Worm (Caenorhabditis elegans) whole organism, L2 larva: ENCODE data around the gene glt-5.

Experiments used
- C34F6.9 ChIP-seq: fragments of 150-350 bp; optimal IDR thresholded peaks from 2 replicates; lab custom pipeline; 2014; ENCODE audit warnings: missing biosample characterization, missing genetic modification characterization
- F13H6.1 ChIP-seq: sonication (generic microtip); optimal IDR thresholded peaks from 2 replicates; lab custom pipeline; 2016; ENCODE audit warnings: missing genetic modification characterization, missing compliant biosample characterization
- R02D3.7 ChIP-seq: fragments of 150-350 bp; optimal IDR thresholded peaks from 2 replicates; lab custom pipeline; 2014; ENCODE audit warnings: missing biosample characterization, missing genetic modification characterization
- Y55F3AM.14 ChIP-seq: fragments of 200-800 bp; sonication (Bioruptor generic); optimal IDR thresholded peaks from 2 replicates; lab custom pipeline; 2018; ENCODE audit warnings: mild to moderate bottlenecking, missing genetic modification characterization, missing compliant biosample characterization
- alr-1 ChIP-seq: fragments of 150-350 bp; optimal IDR thresholded peaks from 2 replicates; lab custom pipeline; 2014; ENCODE audit warnings: missing biosample characterization, missing genetic modification characterization
- aly-2 ChIP-seq: fragments of 150-350 bp; optimal IDR thresholded peaks from 2 replicates; lab custom pipeline; 2014; ENCODE audit warnings: missing biosample characterization, missing genetic modification characterization
- ama-1 ChIP-seq: fragments of 150-350 bp; optimal IDR thresholded peaks from 2 replicates; lab custom pipeline; 2018; ENCODE audit warnings: inconsistent platforms
- blmp-1 ChIP-seq: sonication (generic microtip); optimal IDR thresholded peaks from 2 replicates; lab custom pipeline; 2017; ENCODE audit warnings: missing genetic modification characterization, mild to moderate bottlenecking, missing compliant biosample characterization, antibody characterized with exemption, moderate library complexity; ENCODE audit not compliant: insufficient read depth
- ceh-16 ChIP-seq: fragments of 150-350 bp; optimal IDR thresholded peaks from 2 replicates; lab custom pipeline; 2014; ENCODE audit warnings: missing biosample characterization, missing genetic modification characterization
- ceh-82 ChIP-seq: fragments of 150-350 bp; optimal IDR thresholded peaks from 2 replicates; lab custom pipeline; 2014; ENCODE audit warnings: missing biosample characterization, missing genetic modification characterization
- crh-2 ChIP-seq: sonication (generic microtip); optimal IDR thresholded peaks from 2 replicates; lab custom pipeline; 2017; ENCODE audit warnings: missing biosample characterization, missing genetic modification characterization
- dmd-4 ChIP-seq: sonication (generic microtip); optimal IDR thresholded peaks from 2 replicates; lab custom pipeline; 2017; ENCODE audit warnings: missing biosample characterization, missing genetic modification characterization
- egl-27 ChIP-seq: sonication (generic microtip); optimal IDR thresholded peaks from 3 replicates; lab custom pipeline; 2017; ENCODE audit warnings: missing biosample characterization, missing genetic modification reagents, missing genetic modification characterization
- elt-1 ChIP-seq: fragments of 150-350 bp; optimal IDR thresholded peaks from 2 replicates; lab custom pipeline; 2014; ENCODE audit warnings: missing biosample characterization, missing genetic modification characterization
- elt-3 ChIP-seq: sonication (generic microtip); optimal IDR thresholded peaks from 2 replicates; lab custom pipeline; 2017; ENCODE audit warnings: missing biosample characterization, missing genetic modification characterization
- fos-1 ChIP-seq: fragments of 150-350 bp; optimal IDR thresholded peaks from 2 replicates; lab custom pipeline; 2014; ENCODE audit warnings: missing biosample characterization, missing genetic modification characterization
- gmeb-1 ChIP-seq: fragments of 150-350 bp; optimal IDR thresholded peaks from 2 replicates; lab custom pipeline; 2014; ENCODE audit warnings: missing biosample characterization, missing genetic modification characterization
- lin-11 ChIP-seq: fragments of 150-350 bp; sonication (generic microtip); optimal IDR thresholded peaks from 2 replicates; lab custom pipeline; 2014; ENCODE audit warnings: missing biosample characterization, missing genetic modification characterization, inconsistent platforms, mixed read lengths
- lin-13 ChIP-seq: fragments of 150-350 bp; optimal IDR thresholded peaks from 2 replicates; lab custom pipeline; 2014; ENCODE audit warnings: missing biosample characterization, missing genetic modification reagents, missing genetic modification characterization
- lin-39 ChIP-seq: fragments of 150-350 bp; optimal IDR thresholded peaks from 2 replicates; lab custom pipeline; 2014; ENCODE audit warnings: missing biosample characterization, missing genetic modification reagents, missing genetic modification characterization
- lsy-2 ChIP-seq, 2 experiments: fragments of 150-350 bp in 1 of 2; sonication (generic microtip) in 1 of 2; optimal IDR thresholded peaks; 2 replicates each; lab custom pipeline; 2014 to 2017; ENCODE audit warnings: missing biosample characterization in 2 of 2, missing genetic modification characterization in 2 of 2
- mab-5 ChIP-seq: fragments of 150-350 bp; optimal IDR thresholded peaks from 2 replicates; lab custom pipeline; 2014; ENCODE audit warnings: missing biosample characterization, missing genetic modification characterization
- mbf-1 ChIP-seq: sonication (generic microtip); optimal IDR thresholded peaks from 2 replicates; lab custom pipeline; 2017; ENCODE audit warnings: missing biosample characterization, missing genetic modification characterization
- mdl-1 ChIP-seq, 2 experiments: fragments of 150-350 bp in 1 of 2; sonication (generic microtip) in 1 of 2; optimal IDR thresholded peaks; 2 replicates each; lab custom pipeline; 2017; ENCODE audit warnings: missing biosample characterization in 2 of 2, missing genetic modification characterization in 2 of 2
- nhr-10 ChIP-seq: sonication (generic microtip); optimal IDR thresholded peaks from 2 replicates; lab custom pipeline; 2017; ENCODE audit warnings: missing biosample characterization, missing genetic modification characterization
- nhr-11 ChIP-seq: fragments of 150-350 bp; optimal IDR thresholded peaks from 2 replicates; lab custom pipeline; 2014; ENCODE audit warnings: missing biosample characterization, missing genetic modification characterization
- nhr-12 ChIP-seq: fragments of 150-350 bp; optimal IDR thresholded peaks from 2 replicates; lab custom pipeline; 2014; ENCODE audit warnings: missing biosample characterization, missing genetic modification characterization
- nhr-129 ChIP-seq: fragments of 150-350 bp; optimal IDR thresholded peaks from 2 replicates; lab custom pipeline; 2014; ENCODE audit warnings: missing biosample characterization, missing genetic modification characterization
- nhr-21 ChIP-seq: fragments of 150-350 bp; optimal IDR thresholded peaks from 2 replicates; lab custom pipeline; 2014; ENCODE audit warnings: missing biosample characterization, missing genetic modification characterization
- nhr-23 ChIP-seq: fragments of 150-350 bp; optimal IDR thresholded peaks from 2 replicates; lab custom pipeline; 2014; ENCODE audit warnings: missing biosample characterization, missing genetic modification reagents, missing genetic modification characterization
- nhr-237 ChIP-seq: fragments of 150-350 bp; optimal IDR thresholded peaks from 2 replicates; lab custom pipeline; 2014; ENCODE audit warnings: missing biosample characterization, missing genetic modification characterization
- nhr-25 ChIP-seq: fragments of 150-350 bp; sonication (generic microtip); optimal IDR thresholded peaks from 3 replicates; lab custom pipeline; 2014; ENCODE audit warnings: missing biosample characterization, missing genetic modification characterization
- nhr-6 ChIP-seq: fragments of 150-350 bp; optimal IDR thresholded peaks from 2 replicates; lab custom pipeline; 2014; ENCODE audit warnings: missing biosample characterization, missing genetic modification characterization
- nhr-77 ChIP-seq: fragments of 150-350 bp; optimal IDR thresholded peaks from 2 replicates; lab custom pipeline; 2014; ENCODE audit warnings: missing biosample characterization, missing genetic modification characterization
- peb-1 ChIP-seq: fragments of 150-350 bp; optimal IDR thresholded peaks from 2 replicates; lab custom pipeline; 2014; ENCODE audit warnings: missing biosample characterization, missing genetic modification characterization
- sem-4 ChIP-seq: fragments of 150-350 bp; optimal IDR thresholded peaks from 2 replicates; lab custom pipeline; 2014; ENCODE audit warnings: missing biosample characterization, missing genetic modification reagents, missing genetic modification characterization
- skn-1 ChIP-seq: sonication (generic microtip); optimal IDR thresholded peaks from 2 replicates; lab custom pipeline; 2017; ENCODE audit warnings: missing biosample characterization, missing genetic modification characterization
- sma-3 ChIP-seq: sonication (generic microtip); optimal IDR thresholded peaks from 2 replicates; lab custom pipeline; 2016; ENCODE audit warnings: missing genetic modification reagents, missing genetic modification characterization, missing compliant biosample characterization
- sma-9 ChIP-seq, 2 experiments: fragments of 150-350 bp in 1 of 2; sonication (generic microtip) in 1 of 2; optimal IDR thresholded peaks; 2 replicates each; lab custom pipeline; 2014 to 2016; ENCODE audit warnings: missing genetic modification characterization in 2 of 2, mild to moderate bottlenecking in 1 of 2, missing biosample characterization in 1 of 2, missing compliant biosample characterization in 1 of 2, missing genetic modification reagents in 1 of 2, moderate library complexity in 1 of 2
- snpc-4 ChIP-seq: fragments of 150-350 bp; optimal IDR thresholded peaks from 2 replicates; lab custom pipeline; 2014; ENCODE audit warnings: missing biosample characterization, missing genetic modification characterization
- unc-39 ChIP-seq: fragments of 150-350 bp; optimal IDR thresholded peaks from 2 replicates; lab custom pipeline; 2014; ENCODE audit warnings: missing biosample characterization, missing genetic modification characterization
- unc-55 ChIP-seq: fragments of 150-350 bp; sonication (generic microtip); optimal IDR thresholded peaks from 3 replicates; lab custom pipeline; 2014; ENCODE audit warnings: missing biosample characterization, missing genetic modification reagents, missing genetic modification characterization
- unc-62 ChIP-seq: fragments of 150-350 bp; optimal IDR thresholded peaks from 2 replicates; lab custom pipeline; 2014; ENCODE audit warnings: missing biosample characterization, missing genetic modification reagents, missing genetic modification characterization
- zag-1 ChIP-seq: fragments of 150-350 bp; optimal IDR thresholded peaks from 2 replicates; lab custom pipeline; 2014; ENCODE audit warnings: missing biosample characterization, missing genetic modification characterization
- ztf-1 ChIP-seq: fragments of 200-800 bp; sonication (Bioruptor generic); conservative IDR thresholded peaks from 2 replicates; pipeline ENCODE4 v1.3.6; 2022; ENCODE audit warnings: missing genetic modification characterization, missing compliant biosample characterization
- ztf-11 ChIP-seq: sonication (generic microtip); optimal IDR thresholded peaks from 2 replicates; lab custom pipeline; 2017; ENCODE audit warnings: missing biosample characterization, missing genetic modification characterization
- ztf-4 ChIP-seq: fragments of 150-350 bp; optimal IDR thresholded peaks from 2 replicates; lab custom pipeline; 2014; ENCODE audit warnings: missing biosample characterization, missing genetic modification characterization

glt-5 gene

ce11 chrII:9752278-9752677 lies 43.6 kb upstream of the glt-5 start:
- TF ChIP-seq nhr-129 (tag; lab: Kevin White, UChicago) (no peak), fos-1 (tag; lab: Kevin White, UChicago) (no peak), lsy-2 (tag; optimal IDR thresholded peaks at IDR 0.05; lab: Kevin White, UChicago) (peak in 1 of 2 experiments; percentile 8), elt-3 (tag; lab: Kevin White, UChicago) (no peak), snpc-4 (tag; lab: Kevin White, UChicago) (no peak), nhr-6 (tag; lab: Kevin White, UChicago) (no peak), ztf-4 (no peak), mbf-1 (no peak), Y55F3AM.14 (GFP tag; lab: Kevin White, UChicago) (no peak), ceh-16 (tag; lab: Kevin White, UChicago) (no peak), alr-1 (tag; lab: Kevin White, UChicago) (no peak), zag-1 (no peak), nhr-77 (tag; lab: Kevin White, UChicago) (no peak), aly-2 (tag; lab: Kevin White, UChicago) (no peak), nhr-21 (tag; lab: Kevin White, UChicago) (peak; percentile 50), dmd-4 (tag; lab: Kevin White, UChicago) (no peak), C34F6.9 (tag; lab: Kevin White, UChicago) (no peak), gmeb-1 (no peak), ama-1 (lab: Kevin White, UChicago) (no peak), nhr-10 (tag; lab: Kevin White, UChicago) (no peak), lin-11 (no peak), sma-9 (GFP tag; optimal IDR thresholded peaks at IDR 0.05; lab: Kevin White, UChicago) (peak; percentile 85), sma-9 (tag; optimal IDR thresholded peaks at IDR 0.05; lab: Kevin White, UChicago) (no peak), elt-1 (tag; lab: Kevin White, UChicago) (no peak), sma-3 (GFP tag; lab: Kevin White, UChicago) (peak; percentile 33), mdl-1 (tag; optimal IDR thresholded peaks at IDR 0.05; lab: Kevin White, UChicago) (peak in 1 of 2 experiments; percentile 4), nhr-25 (tag; lab: Kevin White, UChicago) (peak; percentile 46), nhr-23 (tag; lab: Kevin White, UChicago) (no peak), blmp-1 (tag; lab: Kevin White, UChicago) (no peak), ceh-82 (tag; lab: Kevin White, UChicago) (no peak), R02D3.7 (tag; lab: Kevin White, UChicago) (no peak), ztf-1 (GFP tag; lab: Robert Waterston, UW) (no peak), egl-27 (no peak), crh-2 (no peak), unc-55 (GFP tag; lab: Kevin White, UChicago) (no peak), lin-39 (tag; lab: Kevin White, UChicago) (no peak)

- TF ChIP-seq lsy-2 (tag; optimal IDR thresholded peaks at IDR 0.05; lab: Kevin White, UChicago) (peak; percentile 97 to 99), mdl-1 (tag; optimal IDR thresholded peaks at IDR 0.05; lab: Kevin White, UChicago) (no peak), lin-13 (GFP tag; lab: Kevin White, UChicago) (peak; percentile 80), nhr-21 (tag; lab: Kevin White, UChicago) (peak; percentile 83), nhr-10 (tag; lab: Kevin White, UChicago) (no peak), nhr-237 (tag; lab: Kevin White, UChicago) (no peak), mbf-1 (no peak), egl-27 (peak; percentile 12), nhr-25 (tag; lab: Kevin White, UChicago) (peak; percentile 75), nhr-11 (no peak), lin-11 (peak; percentile 66), fos-1 (tag; lab: Kevin White, UChicago) (peak; percentile 54), dmd-4 (tag; lab: Kevin White, UChicago) (no peak), nhr-77 (tag; lab: Kevin White, UChicago) (no peak), zag-1 (no peak), C34F6.9 (tag; lab: Kevin White, UChicago) (peak; percentile 85), unc-62 (GFP tag; lab: Kevin White, UChicago) (no peak), sem-4 (peak; percentile 50), sma-3 (GFP tag; lab: Kevin White, UChicago) (peak; percentile 77), aly-2 (tag; lab: Kevin White, UChicago) (no peak), ztf-11 (tag; lab: Kevin White, UChicago) (no peak), blmp-1 (tag; lab: Kevin White, UChicago) (peak; percentile 24), snpc-4 (tag; lab: Kevin White, UChicago) (peak; percentile 57), ceh-82 (tag; lab: Kevin White, UChicago) (no peak), unc-55 (GFP tag; lab: Kevin White, UChicago) (peak; percentile 98), nhr-12 (tag; lab: Kevin White, UChicago) (no peak), ceh-16 (tag; lab: Kevin White, UChicago) (peak; percentile 17), ztf-4 (no peak), sma-9 (GFP tag; optimal IDR thresholded peaks at IDR 0.05; lab: Kevin White, UChicago) (peak; percentile 82), sma-9 (tag; optimal IDR thresholded peaks at IDR 0.05; lab: Kevin White, UChicago) (no peak), nhr-129 (tag; lab: Kevin White, UChicago) (peak; percentile 88), alr-1 (tag; lab: Kevin White, UChicago) (no peak), Y55F3AM.14 (GFP tag; lab: Kevin White, UChicago) (no peak), mab-5 (tag; lab: Kevin White, UChicago) (peak; percentile 62), F13H6.1 (tag; lab: Kevin White, UChicago) (peak; percentile 71), ztf-1 (GFP tag; lab: Robert Waterston, UW) (no peak), gmeb-1 (peak; percentile 84), nhr-23 (tag; lab: Kevin White, UChicago) (no peak), skn-1 (tag; lab: Kevin White, UChicago) (no peak), ama-1 (lab: Kevin White, UChicago) (no peak), lin-39 (tag; lab: Kevin White, UChicago) (no peak), unc-39 (tag; lab: Kevin White, UChicago) (no peak), peb-1 (tag; lab: Kevin White, UChicago) (no peak), elt-3 (tag; lab: Kevin White, UChicago) (no peak)
Measured at ce11 chrII:9746069-9746468, 37.4 kb upstream of the glt-5 start, which contains the start of the genes Y53C12B.1 and nos-3. Y53C12B.1 (minus strand) TSS chrII:9746078. nos-3 (plus strand) TSS chrII:9746316.
